Fruit fly (Drosophila melanogaster) whole organism, embryonic: Measurements from ENCODE around the gene CG31268.

Experiments used
- Atf-2 ChIP-seq: fragments of 200-800 bp; sonication (Bioruptor generic); optimal IDR thresholded peaks from 2 replicates; lab custom pipeline; 2016; ENCODE audit warnings: missing biosample characterization, missing genetic modification characterization
- Bdp1 ChIP-seq: fragments of 200-800 bp; sonication (Bioruptor generic); optimal IDR thresholded peaks from 3 replicates; lab custom pipeline; 2016; ENCODE audit warnings: missing biosample characterization, missing genetic modification characterization
- CG1024 ChIP-seq: fragments of 200-800 bp; sonication (Bioruptor generic); IDR thresholded peaks from 2 replicates; pipeline ENCODE4 v1.3.6; 2022; ENCODE audit warnings: missing biosample characterization, missing genetic modification characterization
- CG10565 ChIP-seq: fragments of 200-800 bp; sonication (Bioruptor generic); optimal IDR thresholded peaks from 3 replicates; lab custom pipeline; 2016; ENCODE audit warnings: missing biosample characterization, mild to moderate bottlenecking, missing genetic modification characterization
- CG14014 ChIP-seq: fragments of 200-800 bp; sonication (Bioruptor generic); IDR thresholded peaks from 2 replicates; pipeline ENCODE4 v1.3.6; 2022; ENCODE audit warnings: missing biosample characterization, missing genetic modification characterization
- CG14667 ChIP-seq: fragments of 200-800 bp; sonication (Bioruptor generic); IDR thresholded peaks from 2 replicates; pipeline ENCODE4 v1.3.6; 2022; ENCODE audit warnings: missing biosample characterization, missing genetic modification characterization
- CG14710 ChIP-seq: fragments of 200-800 bp; sonication (Bioruptor generic); optimal IDR thresholded peaks from 3 replicates; lab custom pipeline; 2019; ENCODE audit warnings: missing biosample characterization, mild to moderate bottlenecking, missing genetic modification characterization, moderate library complexity
- CG14965 ChIP-seq: fragments of 200-800 bp; sonication (Bioruptor generic); optimal IDR thresholded peaks from 2 replicates; lab custom pipeline; 2016; ENCODE audit warnings: missing biosample characterization, missing genetic modification characterization, borderline replicate concordance
- CG17568 ChIP-seq: fragments of 200-800 bp; sonication (Bioruptor generic); optimal IDR thresholded peaks from 2 replicates; lab custom pipeline; 2018; ENCODE audit warnings: missing biosample characterization, mild to moderate bottlenecking, missing genetic modification characterization, moderate library complexity
- CG2199 ChIP-seq: fragments of 200-800 bp; sonication (Bioruptor generic); IDR thresholded peaks from 3 replicates; pipeline ENCODE4 v1.3.6; 2022; ENCODE audit warnings: missing biosample characterization, missing genetic modification characterization
- CG30431 ChIP-seq: fragments of 200-800 bp; sonication (Bioruptor generic); optimal IDR thresholded peaks from 2 replicates; lab custom pipeline; 2017; ENCODE audit warnings: missing biosample characterization, missing genetic modification characterization
- CG31441 ChIP-seq: fragments of 200-800 bp; sonication (Bioruptor generic); IDR thresholded peaks from 2 replicates; pipeline ENCODE4 v1.3.6; 2022; ENCODE audit warnings: missing biosample characterization, missing genetic modification characterization
- CG32532 ChIP-seq: fragments of 200-800 bp; sonication (Bioruptor generic); IDR thresholded peaks from 2 replicates; pipeline ENCODE4 v1.3.6; 2022; ENCODE audit warnings: missing biosample characterization, missing genetic modification characterization
- CG3281 ChIP-seq: fragments of 200-800 bp; sonication (Bioruptor generic); optimal IDR thresholded peaks from 3 replicates; lab custom pipeline; 2017; ENCODE audit warnings: missing biosample characterization, mild to moderate bottlenecking, missing genetic modification characterization
- CG42726 ChIP-seq: fragments of 200-800 bp; sonication (Bioruptor generic); IDR thresholded peaks from 2 replicates; pipeline ENCODE4 v1.3.6; 2022; ENCODE audit warnings: missing biosample characterization, missing genetic modification characterization; ENCODE audit not compliant: partially characterized antibody
- CG5953 ChIP-seq: fragments of 200-800 bp; sonication (Bioruptor generic); IDR thresholded peaks from 2 replicates; pipeline ENCODE4 v1.3.6; 2022; ENCODE audit warnings: missing biosample characterization, missing genetic modification characterization
- CG6813 ChIP-seq: fragments of 200-800 bp; sonication (Bioruptor generic); optimal IDR thresholded peaks from 2 replicates; lab custom pipeline; 2017; ENCODE audit warnings: missing biosample characterization, missing genetic modification characterization, mild to moderate bottlenecking, moderate library complexity, missing genetic modification reagents
- CG7357 ChIP-seq: fragments of 200-800 bp; sonication (Bioruptor generic); IDR thresholded peaks from 3 replicates; pipeline ENCODE4 v1.3.6; 2022; ENCODE audit warnings: missing biosample characterization, missing genetic modification characterization
- CG7786 ChIP-seq: fragments of 200-800 bp; sonication (Bioruptor generic); optimal IDR thresholded peaks from 2 replicates; lab custom pipeline; 2016; ENCODE audit warnings: missing biosample characterization, missing genetic modification characterization
- CG8089 ChIP-seq: fragments of 200-800 bp; sonication (Bioruptor generic); optimal IDR thresholded peaks from 3 replicates; lab custom pipeline; 2016; ENCODE audit warnings: missing biosample characterization, missing genetic modification characterization
- CG8765 ChIP-seq: fragments of 200-800 bp; sonication (Bioruptor generic); IDR thresholded peaks from 2 replicates; pipeline ENCODE4 v1.3.6; 2022; ENCODE audit warnings: missing biosample characterization, missing genetic modification characterization
- CG9817 ChIP-seq: fragments of 200-800 bp; sonication (Bioruptor generic); optimal IDR thresholded peaks from 2 replicates; lab custom pipeline; 2018; ENCODE audit warnings: missing biosample characterization, mild to moderate bottlenecking, missing genetic modification characterization, moderate library complexity
- D19B ChIP-seq: fragments of 200-800 bp; sonication (Bioruptor generic); optimal IDR thresholded peaks from 2 replicates; lab custom pipeline; 2017; ENCODE audit warnings: missing biosample characterization, mild to moderate bottlenecking, missing genetic modification characterization
- Fer1 ChIP-seq: fragments of 200-800 bp; sonication (Bioruptor generic); optimal IDR thresholded peaks from 2 replicates; lab custom pipeline; 2017; ENCODE audit warnings: missing biosample characterization, mild to moderate bottlenecking, missing genetic modification characterization
- Hr51 ChIP-seq, 2 experiments: fragments of 200-800 bp; sonication (Bioruptor generic); optimal IDR thresholded peaks; 2 replicates in 1 of 2; 3 replicates in 1 of 2; lab custom pipeline; 2016 to 2018; ENCODE audit warnings: missing biosample characterization in 2 of 2, missing genetic modification characterization in 2 of 2, mild to moderate bottlenecking in 1 of 2, moderate library complexity in 1 of 2
- Meics ChIP-seq: fragments of 200-800 bp; sonication (Bioruptor generic); optimal IDR thresholded peaks from 2 replicates; lab custom pipeline; 2017; ENCODE audit warnings: missing biosample characterization, mild to moderate bottlenecking, missing genetic modification characterization
- Mes4 ChIP-seq: fragments of 200-800 bp; sonication (Bioruptor generic); optimal IDR thresholded peaks from 2 replicates; lab custom pipeline; 2016; ENCODE audit warnings: missing biosample characterization, missing genetic modification characterization
- Pdp1 ChIP-seq, 2 experiments: fragments of 200-800 bp; sonication (Bioruptor generic); optimal IDR thresholded peaks; 3 replicates each; lab custom pipeline; 2016; ENCODE audit warnings: missing biosample characterization in 2 of 2, missing genetic modification characterization in 2 of 2, mild to moderate bottlenecking in 1 of 2, moderate library complexity in 1 of 2
- Side ChIP-seq: fragments of 200-800 bp; sonication (Bioruptor generic); optimal IDR thresholded peaks from 2 replicates; lab custom pipeline; 2016; ENCODE audit warnings: missing biosample characterization, missing genetic modification characterization
- TFAM ChIP-seq: fragments of 200-800 bp; sonication (Bioruptor generic); optimal IDR thresholded peaks from 2 replicates; lab custom pipeline; 2017; ENCODE audit warnings: missing biosample characterization, missing genetic modification characterization, inconsistent platforms
- Taf1 ChIP-seq: fragments of 200-800 bp; sonication (Bioruptor generic); IDR thresholded peaks from 2 replicates; pipeline ENCODE4 v1.3.6; 2022; ENCODE audit warnings: missing biosample characterization, missing genetic modification characterization
- Xbp1 ChIP-seq: fragments of 200-800 bp; sonication (Bioruptor generic); optimal IDR thresholded peaks from 3 replicates; lab custom pipeline; 2016; ENCODE audit warnings: missing biosample characterization, mild to moderate bottlenecking, missing genetic modification characterization
- YL-1 ChIP-seq: fragments of 200-800 bp; sonication (Bioruptor generic); optimal IDR thresholded peaks from 3 replicates; lab custom pipeline; 2017; ENCODE audit warnings: missing biosample characterization, mild to moderate bottlenecking, missing genetic modification characterization
- ab ChIP-seq: fragments of 200-800 bp; sonication (Bioruptor generic); optimal IDR thresholded peaks from 2 replicates; lab custom pipeline; 2016; ENCODE audit warnings: missing biosample characterization, missing genetic modification characterization
- ara ChIP-seq: fragments of 200-800 bp; sonication (Bioruptor generic); IDR thresholded peaks from 2 replicates; pipeline ENCODE4 v1.3.6; 2022; ENCODE audit warnings: missing biosample characterization, missing genetic modification characterization
- ase ChIP-seq: fragments of 200-800 bp; sonication (Bioruptor generic); IDR thresholded peaks from 3 replicates; pipeline ENCODE4 v1.3.6; 2022; ENCODE audit warnings: missing biosample characterization, missing genetic modification characterization
- caup ChIP-seq: fragments of 200-800 bp; sonication (Bioruptor generic); optimal IDR thresholded peaks from 3 replicates; lab custom pipeline; 2017; ENCODE audit warnings: missing biosample characterization, mild to moderate bottlenecking, missing genetic modification characterization, moderate library complexity; ENCODE audit not compliant: severe bottlenecking
- corto ChIP-seq: fragments of 200-800 bp; sonication (Bioruptor generic); optimal IDR thresholded peaks from 2 replicates; lab custom pipeline; 2016; ENCODE audit warnings: missing biosample characterization, mild to moderate bottlenecking, missing genetic modification characterization, moderate library complexity
- danr ChIP-seq: fragments of 200-800 bp; sonication (Bioruptor generic); IDR thresholded peaks from 2 replicates; pipeline ENCODE4 v1.3.6; 2022; ENCODE audit warnings: missing biosample characterization, missing genetic modification characterization
- dysf ChIP-seq: fragments of 200-800 bp; sonication (Bioruptor generic); IDR thresholded peaks from 3 replicates; pipeline ENCODE4 v1.3.6; 2022; ENCODE audit warnings: missing biosample characterization, missing genetic modification characterization
- esg ChIP-seq: fragments of 200-800 bp; sonication (Bioruptor generic); conservative IDR thresholded peaks from 2 replicates; pipeline ENCODE4 v1.3.6; 2022; ENCODE audit warnings: missing biosample characterization, missing genetic modification characterization
- fru ChIP-seq: fragments of >200 bp; optimal IDR thresholded peaks from 2 replicates; lab custom pipeline; 2017
- gcm2 ChIP-seq: fragments of 200-800 bp; sonication (Bioruptor generic); optimal IDR thresholded peaks from 2 replicates; lab custom pipeline; 2016; ENCODE audit warnings: missing biosample characterization, missing genetic modification characterization
- onecut ChIP-seq: fragments of 200-800 bp; sonication (Bioruptor generic); IDR thresholded peaks from 2 replicates; pipeline ENCODE4 v1.3.6; 2022; ENCODE audit warnings: missing biosample characterization, missing genetic modification characterization
- p53 ChIP-seq: fragments of 200-800 bp; sonication (Bioruptor generic); optimal IDR thresholded peaks from 2 replicates; lab custom pipeline; 2016; ENCODE audit warnings: missing biosample characterization, missing genetic modification characterization
- run ChIP-seq: fragments of 200-800 bp; sonication (Bioruptor generic); optimal IDR thresholded peaks from 3 replicates; lab custom pipeline; 2018; ENCODE audit warnings: missing biosample characterization, mild to moderate bottlenecking, missing genetic modification characterization
- sqz ChIP-seq: fragments of 200-800 bp; sonication (Bioruptor generic); optimal IDR thresholded peaks from 3 replicates; lab custom pipeline; 2018; ENCODE audit warnings: missing biosample characterization, mild to moderate bottlenecking, missing genetic modification characterization
- ttk ChIP-seq: fragments of 200-800 bp; sonication (Bioruptor generic); IDR thresholded peaks from 2 replicates; pipeline ENCODE4 v2.1.2; 2022; ENCODE audit warnings: missing biosample characterization, missing genetic modification characterization
- tx ChIP-seq: fragments of 200-800 bp; sonication (Bioruptor generic); optimal IDR thresholded peaks from 2 replicates; lab custom pipeline; 2016; ENCODE audit warnings: missing biosample characterization, missing genetic modification characterization
- vfl ChIP-seq: fragments of 200-800 bp; sonication (Bioruptor generic); optimal IDR thresholded peaks from 2 replicates; lab custom pipeline; 2016; ENCODE audit warnings: missing biosample characterization, missing genetic modification characterization
- vvl ChIP-seq: fragments of 200-800 bp; sonication (Bioruptor generic); IDR thresholded peaks from 2 replicates; pipeline ENCODE4 v1.3.6; 2022; ENCODE audit warnings: missing biosample characterization, missing genetic modification characterization
- zfh2 ChIP-seq: fragments of 200-800 bp; sonication (Bioruptor generic); optimal IDR thresholded peaks from 2 replicates; lab custom pipeline; 2016; ENCODE audit warnings: missing biosample characterization, missing genetic modification characterization

CG31268 gene

DNA sequence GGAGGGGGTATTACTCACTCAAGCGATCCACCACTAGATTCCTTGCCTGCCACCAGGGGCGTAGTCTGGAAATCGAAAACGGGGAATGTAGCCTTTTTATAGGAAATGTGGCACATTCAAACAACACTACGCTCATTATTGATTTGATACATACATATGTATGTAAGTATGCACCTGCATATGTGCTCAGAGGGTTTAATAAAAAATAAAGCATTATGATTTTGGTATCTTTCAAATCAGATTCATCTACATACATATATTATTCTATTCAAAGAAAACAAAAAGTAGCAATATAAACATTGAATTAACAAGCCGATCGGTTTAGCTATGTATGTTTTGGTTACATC, 25.3 kb downstream of the CG31268 start (continued):
- TF ChIP-seq fru (lab: Kevin White, UChicago) = no peak
- TF ChIP-seq CG31441 (GFP tag; lab: Robert Waterston, UW) = peak; percentile 43; the same call in 1 of the 2 replicates
- TF ChIP-seq ab = no peak
- no peak for TF ChIP-seq Taf1 (GFP tag; lab: Robert Waterston, UW)
- TF ChIP-seq CG10565 (GFP tag; lab: Kevin White, UChicago) = no peak
- TF ChIP-seq CG3281 = peak; percentile 15
- peak; percentile 35; the same call in 1 of the 2 replicates for TF ChIP-seq CG14014 (GFP tag; lab: Robert Waterston, UW)
- 0 out of 2 replicates have a peak, but pooled peaks have one; percentile 33 for TF ChIP-seq ara (GFP tag; lab: Robert Waterston, UW)
- no peak for TF ChIP-seq D19B
- TF ChIP-seq CG7357 = 0 out of 3 replicates have a peak, but pooled peaks have one; percentile 27
- no peak for TF ChIP-seq CG17568
- TF ChIP-seq zfh2 (GFP tag; lab: Kevin White, UChicago) = no peak
- TF ChIP-seq Mes4 (GFP tag; lab: Kevin White, UChicago) = no peak
- TF ChIP-seq Xbp1 (GFP tag; lab: Kevin White, UChicago) = no peak
- no peak for TF ChIP-seq caup (GFP tag; lab: Kevin White, UChicago)
- TF ChIP-seq corto (GFP tag; lab: Kevin White, UChicago) = no peak
- TF ChIP-seq vfl (GFP tag; lab: Kevin White, UChicago) = no peak
- no peak for TF ChIP-seq Side (GFP tag; lab: Kevin White, UChicago)
- TF ChIP-seq Hr51 (GFP tag; optimal IDR thresholded peaks at IDR 0.05; lab: Kevin White, UChicago) = no peak
- no peak for TF ChIP-seq CG32532
- TF ChIP-seq run = no peak
- peak in 1 of 2 experiments; percentile 21 for TF ChIP-seq Pdp1 (GFP tag; optimal IDR thresholded peaks at IDR 0.05; lab: Kevin White, UChicago)
- no peak for TF ChIP-seq dysf (GFP tag; lab: Robert Waterston, UW)
- TF ChIP-seq p53 (GFP tag; lab: Kevin White, UChicago) = no peak
- peak; percentile 35 for TF ChIP-seq CG14710 (tag; lab: Kevin White, UChicago)
- no peak for TF ChIP-seq ttk (GFP tag; lab: Robert Waterston, UW)
- no peak for TF ChIP-seq Meics (GFP tag; lab: Kevin White, UChicago)
- TF ChIP-seq CG8089 = no peak
- no peak for TF ChIP-seq tx (GFP tag; lab: Kevin White, UChicago)
- TF ChIP-seq CG30431 (GFP tag; lab: Kevin White, UChicago) = no peak
- TF ChIP-seq gcm2 (GFP tag; lab: Kevin White, UChicago) = no peak
- TF ChIP-seq vvl (GFP tag; lab: Robert Waterston, UW) = peak; percentile 39; the same call in 1 of the 2 replicates
- TF ChIP-seq CG8765 (GFP tag; lab: Robert Waterston, UW) = no peak
- no peak for TF ChIP-seq CG1024 (GFP tag; lab: Robert Waterston, UW)
- no peak for TF ChIP-seq CG14667
- TF ChIP-seq CG2199 (GFP tag; lab: Robert Waterston, UW) = no peak
- no peak for TF ChIP-seq Atf-2
- peak; percentile 1 for TF ChIP-seq CG9817 (tag; lab: Kevin White, UChicago)
- TF ChIP-seq danr (GFP tag; lab: Robert Waterston, UW) = no peak
- TF ChIP-seq TFAM = no peak
- no peak for TF ChIP-seq CG6813
- TF ChIP-seq CG7786 (GFP tag; lab: Kevin White, UChicago) = no peak
- no peak for TF ChIP-seq CG5953 (GFP tag; lab: Robert Waterston, UW)
- no peak for TF ChIP-seq YL-1 (GFP tag; lab: Kevin White, UChicago)
- no peak for TF ChIP-seq Fer1 (GFP tag; lab: Kevin White, UChicago)
- TF ChIP-seq CG42726 = no peak
- no peak for TF ChIP-seq CG14965 (GFP tag; lab: Kevin White, UChicago)
- TF ChIP-seq ase = peak; percentile 34; the same call in 1 of the 3 replicates
- TF ChIP-seq onecut (GFP tag; lab: Robert Waterston, UW) = peak; percentile 41; the same call in 1 of the 2 replicates
- no peak for TF ChIP-seq Bdp1 (GFP tag; lab: Kevin White, UChicago)
- no peak for TF ChIP-seq esg (GFP tag; lab: Robert Waterston, UW)
- no peak for TF ChIP-seq sqz (GFP tag; lab: Kevin White, UChicago)
